Worm (Caenorhabditis elegans) whole organism, L2 larva: ENCODE results near the gene lido-15.

ENCODE experiments used
- C34F6.9 ChIP-seq: fragments of 150-350 bp; optimal IDR thresholded peaks from 2 replicates; lab custom pipeline; 2014; ENCODE audit warnings: missing biosample characterization, missing genetic modification characterization
- R02D3.7 ChIP-seq: fragments of 150-350 bp; optimal IDR thresholded peaks from 2 replicates; lab custom pipeline; 2014; ENCODE audit warnings: missing biosample characterization, missing genetic modification characterization
- Y55F3AM.14 ChIP-seq: fragments of 200-800 bp; sonication (Bioruptor generic); optimal IDR thresholded peaks from 2 replicates; lab custom pipeline; 2018; ENCODE audit warnings: mild to moderate bottlenecking, missing genetic modification characterization, missing compliant biosample characterization
- ZK546.5 ChIP-seq: sonication (generic microtip); optimal IDR thresholded peaks from 2 replicates; lab custom pipeline; 2017; ENCODE audit warnings: missing biosample characterization, missing genetic modification characterization
- aly-2 ChIP-seq: fragments of 150-350 bp; optimal IDR thresholded peaks from 2 replicates; lab custom pipeline; 2014; ENCODE audit warnings: missing biosample characterization, missing genetic modification characterization
- ceh-16 ChIP-seq: fragments of 150-350 bp; optimal IDR thresholded peaks from 2 replicates; lab custom pipeline; 2014; ENCODE audit warnings: missing biosample characterization, missing genetic modification characterization
- ceh-82 ChIP-seq: fragments of 150-350 bp; optimal IDR thresholded peaks from 2 replicates; lab custom pipeline; 2014; ENCODE audit warnings: missing biosample characterization, missing genetic modification characterization
- crh-2 ChIP-seq: sonication (generic microtip); optimal IDR thresholded peaks from 2 replicates; lab custom pipeline; 2017; ENCODE audit warnings: missing biosample characterization, missing genetic modification characterization
- egl-27 ChIP-seq: sonication (generic microtip); optimal IDR thresholded peaks from 3 replicates; lab custom pipeline; 2017; ENCODE audit warnings: missing biosample characterization, missing genetic modification reagents, missing genetic modification characterization
- fos-1 ChIP-seq: fragments of 150-350 bp; optimal IDR thresholded peaks from 2 replicates; lab custom pipeline; 2014; ENCODE audit warnings: missing biosample characterization, missing genetic modification characterization
- gmeb-1 ChIP-seq: fragments of 150-350 bp; optimal IDR thresholded peaks from 2 replicates; lab custom pipeline; 2014; ENCODE audit warnings: missing biosample characterization, missing genetic modification characterization
- lin-11 ChIP-seq: fragments of 150-350 bp; sonication (generic microtip); optimal IDR thresholded peaks from 2 replicates; lab custom pipeline; 2014; ENCODE audit warnings: missing biosample characterization, missing genetic modification characterization, inconsistent platforms, mixed read lengths
- lin-13 ChIP-seq: fragments of 150-350 bp; optimal IDR thresholded peaks from 2 replicates; lab custom pipeline; 2014; ENCODE audit warnings: missing biosample characterization, missing genetic modification reagents, missing genetic modification characterization
- lin-39 ChIP-seq: fragments of 150-350 bp; optimal IDR thresholded peaks from 2 replicates; lab custom pipeline; 2014; ENCODE audit warnings: missing biosample characterization, missing genetic modification reagents, missing genetic modification characterization
- lsy-2 ChIP-seq, 2 experiments: fragments of 150-350 bp in 1 of 2; sonication (generic microtip) in 1 of 2; optimal IDR thresholded peaks; 2 replicates each; lab custom pipeline; 2014 to 2017; ENCODE audit warnings: missing biosample characterization in 2 of 2, missing genetic modification characterization in 2 of 2
- mab-5 ChIP-seq: fragments of 150-350 bp; optimal IDR thresholded peaks from 2 replicates; lab custom pipeline; 2014; ENCODE audit warnings: missing biosample characterization, missing genetic modification characterization
- mbf-1 ChIP-seq: sonication (generic microtip); optimal IDR thresholded peaks from 2 replicates; lab custom pipeline; 2017; ENCODE audit warnings: missing biosample characterization, missing genetic modification characterization
- mdl-1 ChIP-seq, 2 experiments: fragments of 150-350 bp in 1 of 2; sonication (generic microtip) in 1 of 2; optimal IDR thresholded peaks; 2 replicates each; lab custom pipeline; 2017; ENCODE audit warnings: missing biosample characterization in 2 of 2, missing genetic modification characterization in 2 of 2
- nhr-10 ChIP-seq: sonication (generic microtip); optimal IDR thresholded peaks from 2 replicates; lab custom pipeline; 2017; ENCODE audit warnings: missing biosample characterization, missing genetic modification characterization
- nhr-12 ChIP-seq: fragments of 150-350 bp; optimal IDR thresholded peaks from 2 replicates; lab custom pipeline; 2014; ENCODE audit warnings: missing biosample characterization, missing genetic modification characterization
- nhr-129 ChIP-seq: fragments of 150-350 bp; optimal IDR thresholded peaks from 2 replicates; lab custom pipeline; 2014; ENCODE audit warnings: missing biosample characterization, missing genetic modification characterization
- nhr-23 ChIP-seq: fragments of 150-350 bp; optimal IDR thresholded peaks from 2 replicates; lab custom pipeline; 2014; ENCODE audit warnings: missing biosample characterization, missing genetic modification reagents, missing genetic modification characterization
- nhr-237 ChIP-seq: fragments of 150-350 bp; optimal IDR thresholded peaks from 2 replicates; lab custom pipeline; 2014; ENCODE audit warnings: missing biosample characterization, missing genetic modification characterization
- nhr-6 ChIP-seq: fragments of 150-350 bp; optimal IDR thresholded peaks from 2 replicates; lab custom pipeline; 2014; ENCODE audit warnings: missing biosample characterization, missing genetic modification characterization
- peb-1 ChIP-seq: fragments of 150-350 bp; optimal IDR thresholded peaks from 2 replicates; lab custom pipeline; 2014; ENCODE audit warnings: missing biosample characterization, missing genetic modification characterization
- sem-4 ChIP-seq: fragments of 150-350 bp; optimal IDR thresholded peaks from 2 replicates; lab custom pipeline; 2014; ENCODE audit warnings: missing biosample characterization, missing genetic modification reagents, missing genetic modification characterization
- skn-1 ChIP-seq: sonication (generic microtip); optimal IDR thresholded peaks from 2 replicates; lab custom pipeline; 2017; ENCODE audit warnings: missing biosample characterization, missing genetic modification characterization
- sma-3 ChIP-seq: sonication (generic microtip); optimal IDR thresholded peaks from 2 replicates; lab custom pipeline; 2016; ENCODE audit warnings: missing genetic modification reagents, missing genetic modification characterization, missing compliant biosample characterization
- sma-9 ChIP-seq, 2 experiments: fragments of 150-350 bp in 1 of 2; sonication (generic microtip) in 1 of 2; optimal IDR thresholded peaks; 2 replicates each; lab custom pipeline; 2014 to 2016; ENCODE audit warnings: missing genetic modification characterization in 2 of 2, mild to moderate bottlenecking in 1 of 2, missing biosample characterization in 1 of 2, missing compliant biosample characterization in 1 of 2, missing genetic modification reagents in 1 of 2, moderate library complexity in 1 of 2
- snpc-4 ChIP-seq: fragments of 150-350 bp; optimal IDR thresholded peaks from 2 replicates; lab custom pipeline; 2014; ENCODE audit warnings: missing biosample characterization, missing genetic modification characterization
- unc-39 ChIP-seq: fragments of 150-350 bp; optimal IDR thresholded peaks from 2 replicates; lab custom pipeline; 2014; ENCODE audit warnings: missing biosample characterization, missing genetic modification characterization
- unc-55 ChIP-seq: fragments of 150-350 bp; sonication (generic microtip); optimal IDR thresholded peaks from 3 replicates; lab custom pipeline; 2014; ENCODE audit warnings: missing biosample characterization, missing genetic modification reagents, missing genetic modification characterization
- unc-62 ChIP-seq: fragments of 150-350 bp; optimal IDR thresholded peaks from 2 replicates; lab custom pipeline; 2014; ENCODE audit warnings: missing biosample characterization, missing genetic modification reagents, missing genetic modification characterization
- zag-1 ChIP-seq: fragments of 150-350 bp; optimal IDR thresholded peaks from 2 replicates; lab custom pipeline; 2014; ENCODE audit warnings: missing biosample characterization, missing genetic modification characterization

lido-15 gene

ce11 chrII:3827801-3828200 lies 15.7 kb downstream of the lido-15 start, which contains the start of gene F54D10.8:
F54D10.8 (minus strand) TSS chrII:3827901.
- no peak for TF ChIP-seq lin-39
- TF ChIP-seq sem-4 (tag; lab: Kevin White, UChicago) = no peak
- no peak for TF ChIP-seq Y55F3AM.14
- no peak for TF ChIP-seq nhr-12 (tag; lab: Kevin White, UChicago)
- no peak for TF ChIP-seq sma-9 (GFP tag; optimal IDR thresholded peaks at IDR 0.05; lab: Kevin White, UChicago)
- no peak for TF ChIP-seq sma-9 (tag; optimal IDR thresholded peaks at IDR 0.05; lab: Kevin White, UChicago)
- TF ChIP-seq ZK546.5 = no peak
- TF ChIP-seq peb-1 = no peak
- TF ChIP-seq gmeb-1 (tag; lab: Kevin White, UChicago) = no peak
- TF ChIP-seq mab-5 (tag; lab: Kevin White, UChicago) = no peak
- TF ChIP-seq snpc-4 (tag; lab: Kevin White, UChicago) = no peak
- TF ChIP-seq mdl-1 (tag; optimal IDR thresholded peaks at IDR 0.05; lab: Kevin White, UChicago) = no peak
- no peak for TF ChIP-seq unc-62 (GFP tag; lab: Kevin White, UChicago)
- no peak for TF ChIP-seq fos-1 (tag; lab: Kevin White, UChicago)
- no peak for TF ChIP-seq crh-2 (tag; lab: Kevin White, UChicago)
- no peak for TF ChIP-seq lsy-2 (tag; optimal IDR thresholded peaks at IDR 0.05; lab: Kevin White, UChicago)
- no peak for TF ChIP-seq lin-11
- no peak for TF ChIP-seq C34F6.9
- TF ChIP-seq zag-1 (tag; lab: Kevin White, UChicago) = no peak

ce11 chrII:3829623-3830022 lies 17.5 kb downstream of the lido-15 start:
- TF ChIP-seq nhr-129 (tag; lab: Kevin White, UChicago) = no peak
- TF ChIP-seq R02D3.7 (tag; lab: Kevin White, UChicago) = no peak
- no peak for TF ChIP-seq nhr-12 (tag; lab: Kevin White, UChicago)
- TF ChIP-seq nhr-23 (tag; lab: Kevin White, UChicago) = no peak
- TF ChIP-seq ceh-82 (tag; lab: Kevin White, UChicago) = no peak
- no peak for TF ChIP-seq nhr-10 (tag; lab: Kevin White, UChicago)
- TF ChIP-seq C34F6.9 = no peak
- TF ChIP-seq lin-11 = no peak

ce11 chrII:3832383-3832782 lies 20.3 kb downstream of the lido-15 start, which contains the start of gene F54D10.9:
F54D10.9 (minus strand) TSS chrII:3832483.
- TF ChIP-seq skn-1 (tag; lab: Kevin White, UChicago) (no peak), mdl-1 (tag; optimal IDR thresholded peaks at IDR 0.05; lab: Kevin White, UChicago) (no peak), mbf-1 (no peak)
- TF ChIP-seq, all 48 proteins: peak for 0

ce11 chrII:3835915-3836314 lies 23.8 kb downstream of the lido-15 start, which contains the start of gene oac-4:
oac-4 (minus strand) TSS chrII:3836015.
- TF ChIP-seq C34F6.9 (no peak), unc-55 (GFP tag; lab: Kevin White, UChicago) (no peak), unc-62 (GFP tag; lab: Kevin White, UChicago) (no peak), peb-1 (no peak), nhr-237 (no peak), nhr-6 (tag; lab: Kevin White, UChicago) (no peak)

- TF ChIP-seq unc-39 (no peak), nhr-12 (tag; lab: Kevin White, UChicago) (no peak), ceh-16 (no peak), aly-2 (tag; lab: Kevin White, UChicago) (no peak), egl-27 (tag; lab: Kevin White, UChicago) (no peak), fos-1 (tag; lab: Kevin White, UChicago) (no peak), nhr-237 (no peak)
- TF ChIP-seq, all 48 proteins: peak for 0
Measured at ce11 chrII:3839562-3839961, 27.5 kb downstream of the lido-15 start, which contains the start of gene C17A2.4. C17A2.4 (plus strand) TSS chrII:3839862.

- no peak for TF ChIP-seq nhr-23 (tag; lab: Kevin White, UChicago)
- no peak for TF ChIP-seq fos-1 (tag; lab: Kevin White, UChicago)
- no peak for TF ChIP-seq nhr-6 (tag; lab: Kevin White, UChicago)
- TF ChIP-seq sma-3 (GFP tag; lab: Kevin White, UChicago) = no peak
- no peak for TF ChIP-seq gmeb-1 (tag; lab: Kevin White, UChicago)
- TF ChIP-seq lin-13 (GFP tag; lab: Kevin White, UChicago) = no peak
- no peak for TF ChIP-seq unc-55 (GFP tag; lab: Kevin White, UChicago)
- TF ChIP-seq, all 48 proteins: peak for 0
Measured at ce11 chrII:3843305-3843704, 31.2 kb downstream of the lido-15 start, which contains the start of the genes C17A2.7 and C17A2.3. C17A2.7 (minus strand) TSS chrII:3843405. C17A2.3 (plus strand) TSS chrII:3843609.
